Fruit fly (Drosophila melanogaster): Measurements from ENCODE around the gene Ilp8.

Gene Ilp8

DNA sequence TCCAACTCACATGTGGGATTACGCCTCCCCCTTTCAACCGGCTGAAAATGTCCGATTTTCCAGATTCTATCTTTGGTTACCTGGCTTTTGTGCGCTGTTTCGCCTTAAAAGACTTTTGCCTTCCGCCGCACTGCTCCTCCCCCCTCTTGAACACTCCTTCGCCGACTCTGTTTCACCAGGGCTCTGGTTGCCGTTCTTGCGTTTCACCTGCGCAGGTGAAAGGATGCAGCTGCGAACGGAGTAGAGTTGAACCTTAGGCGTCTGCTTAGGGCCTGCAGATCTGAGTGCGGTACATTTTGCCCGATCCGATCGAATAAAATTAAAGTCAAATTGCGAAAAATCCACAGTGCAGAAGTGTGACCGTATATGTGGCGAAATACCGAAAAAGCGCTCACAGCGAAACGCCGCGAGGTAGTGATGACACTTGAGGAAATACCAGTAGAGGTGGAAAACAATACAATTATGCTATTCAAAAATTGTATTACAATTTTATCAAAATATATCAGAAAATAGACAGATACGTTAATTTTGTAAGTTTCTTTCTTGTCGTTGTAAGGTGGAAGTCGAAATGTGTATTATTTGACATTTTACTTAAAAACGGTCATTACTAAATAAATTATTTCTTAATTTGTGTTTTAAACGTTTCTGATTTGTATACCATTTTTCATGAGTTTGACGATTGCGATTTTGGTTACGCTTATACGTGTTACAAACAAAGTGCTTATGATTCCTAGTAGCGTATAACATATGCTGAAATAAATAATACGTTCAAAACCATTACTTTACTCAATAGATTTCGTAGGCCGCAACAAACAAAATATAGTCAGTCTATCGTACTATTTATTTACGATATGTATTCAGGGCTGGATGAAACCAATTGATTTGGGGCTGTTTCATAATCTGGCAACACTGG is 16.0 kb downstream of the Ilp8 start, which contains the start of the genes CG6664 and CG7728 (continued):
- TF ChIP-seq scrt (GFP tag; optimal IDR thresholded peaks at IDR 0.05) (no peak), luna (GFP tag; optimal IDR thresholded peaks at IDR 0.05) (no peak), Neu2 (GFP tag; optimal IDR thresholded peaks at IDR 0.05; ENCODE audit: borderline replicate concordance) (no peak), MESR4 (GFP tag; optimal IDR thresholded peaks at IDR 0.05) (peak; percentile 95), wor (GFP tag; IDR thresholded peaks at IDR 0.05) (0 out of 2 replicates have a peak, but pooled peaks have one; percentile 28), tgo (GFP tag; IDR thresholded peaks at IDR 0.05) (peak; percentile 37; the same call in 1 of the 3 replicates), CG31365 (tag; optimal IDR thresholded peaks at IDR 0.05) (no peak), ap (GFP tag; IDR thresholded peaks at IDR 0.05) (no peak), CG4404 (GFP tag; IDR thresholded peaks at IDR 0.05) (no peak), inv (GFP tag; IDR thresholded peaks at IDR 0.05; ENCODE audit: partially characterized antibody) (peak; percentile 39; the same call in 1 of the 2 replicates), ken (GFP tag; IDR thresholded peaks at IDR 0.05) (peak; percentile 76), CG14014 (GFP tag; IDR thresholded peaks at IDR 0.05) (peak; percentile 25), Tbp (GFP tag; optimal IDR thresholded peaks at IDR 0.05) (no peak), CG7271 (tag; optimal IDR thresholded peaks at IDR 0.05) (no peak), Asciz (GFP tag; optimal IDR thresholded peaks at IDR 0.05) (no peak), CG2129 (GFP tag; IDR thresholded peaks at IDR 0.05; ENCODE audit: partially characterized antibody) (no peak; the same call in 1 of the 2 replicates), H2.0 (GFP tag; IDR thresholded peaks at IDR 0.05) (peak; percentile 62; the same call in 1 of the 2 replicates), NK7.1 (GFP tag; optimal IDR thresholded peaks at IDR 0.05) (no peak), trem (tag; optimal IDR thresholded peaks at IDR 0.05) (peak; percentile 15), CG9437 (GFP tag; optimal IDR thresholded peaks at IDR 0.05) (peak; percentile 74), CG18619 (GFP tag; optimal IDR thresholded peaks at IDR 0.05) (peak; percentile 68), CG13624 (GFP tag; optimal IDR thresholded peaks at IDR 0.05) (peak; percentile 37), tap (tag; optimal IDR thresholded peaks at IDR 0.05) (no peak), esg (GFP tag; conservative IDR thresholded peaks at IDR 0.05) (peak; percentile 25), CoRest (tag; optimal IDR thresholded peaks at IDR 0.05) (peak; percentile 80), CG15269 (tag; optimal IDR thresholded peaks at IDR 0.05) (no peak), CG12155 (GFP tag; optimal IDR thresholded peaks at IDR 0.05) (peak; percentile 35), D19B (GFP tag; optimal IDR thresholded peaks at IDR 0.05) (no peak), Nf-YC (tag; optimal IDR thresholded peaks at IDR 0.05) (peak; percentile 55), ash1 (GFP tag; optimal IDR thresholded peaks at IDR 0.05) (no peak), az2 (GFP tag; optimal IDR thresholded peaks at IDR 0.05) (no peak), chif (GFP tag; optimal IDR thresholded peaks at IDR 0.05) (peak; percentile 35 to 51), Spps (tag; optimal IDR thresholded peaks at IDR 0.05) (no peak), CG4360 (GFP tag; IDR thresholded peaks at IDR 0.05) (no peak), Scr (GFP tag; IDR thresholded peaks at IDR 0.05; ENCODE audit: partially characterized antibody) (peak; percentile 64), CG4854 (GFP tag; optimal IDR thresholded peaks at IDR 0.05) (no peak), ci (GFP tag; IDR thresholded peaks at IDR 0.05) (peak; percentile 70), crp (GFP tag; optimal IDR thresholded peaks at IDR 0.05) (peak in 1 of 2 experiments; percentile 9), ranshi (GFP tag; IDR thresholded peaks at IDR 0.05) (no peak; the same call in 1 of the 2 replicates), CG10321 (GFP tag; IDR thresholded peaks at IDR 0.05) (no peak), YL-1 (GFP tag; optimal IDR thresholded peaks at IDR 0.05) (peak; percentile 32), CG6854 (GFP tag; optimal IDR thresholded peaks at IDR 0.05) (no peak), CG14441 (GFP tag; IDR thresholded peaks at IDR 0.05) (peak; percentile 51), Rx (GFP tag; IDR thresholded peaks at IDR 0.05) (peak; percentile 50; the same call in 1 of the 2 replicates), NfI (GFP tag; optimal IDR thresholded peaks at IDR 0.05) (peak; percentile 38), HLHmδ (GFP tag; optimal IDR thresholded peaks at IDR 0.05) (no peak), HLH4C (GFP tag; IDR thresholded peaks at IDR 0.05; ENCODE audit: partially characterized antibody) (peak; percentile 45; the same call in 2 of the 3 replicates), CG34422 (GFP tag; IDR thresholded peaks at IDR 0.05) (peak; percentile 52)
